Worm (Caenorhabditis elegans): ENCODE results near the gene myrf-2.

myrf-2 gene

ce11 chrX:10147236-10147635, 46.9 kb downstream of the myrf-2 start:
- TF ChIP-seq alr-1 (tag; optimal IDR thresholded peaks at IDR 0.05) (no peak), nhr-129 (tag; optimal IDR thresholded peaks at IDR 0.05) (peak; percentile 8), nhr-25 (tag; optimal IDR thresholded peaks at IDR 0.05) (peak; percentile 21), blmp-1 (tag; optimal IDR thresholded peaks at IDR 0.05; ENCODE audit: insufficient read depth) (peak; percentile 34)

- TF ChIP-seq dmd-4 (tag; optimal IDR thresholded peaks at IDR 0.05): no peak
- peak; percentile 76 for TF ChIP-seq snpc-4 (tag; optimal IDR thresholded peaks at IDR 0.05)
- no peak for TF ChIP-seq nhr-10 (tag; optimal IDR thresholded peaks at IDR 0.05)
- TF ChIP-seq ZK546.5 (tag; optimal IDR thresholded peaks at IDR 0.05): no peak
- TF ChIP-seq lin-39 (tag; optimal IDR thresholded peaks at IDR 0.05): peak; percentile 73
- peak; percentile 6 for TF ChIP-seq ceh-82 (tag; optimal IDR thresholded peaks at IDR 0.05)
- TF ChIP-seq unc-55 (GFP tag; optimal IDR thresholded peaks at IDR 0.05): peak; percentile 92
- peak; percentile 10 for TF ChIP-seq ceh-16 (tag; optimal IDR thresholded peaks at IDR 0.05)
- no peak for TF ChIP-seq elt-3 (tag; optimal IDR thresholded peaks at IDR 0.05)
- peak; percentile 84 for TF ChIP-seq crh-2 (tag; optimal IDR thresholded peaks at IDR 0.05)
- peak; percentile 72 for TF ChIP-seq lin-11 (tag; optimal IDR thresholded peaks at IDR 0.05)
- peak; percentile 37 for TF ChIP-seq fos-1 (tag; optimal IDR thresholded peaks at IDR 0.05)
- TF ChIP-seq lin-13 (GFP tag; optimal IDR thresholded peaks at IDR 0.05): peak; percentile 52
- no peak for TF ChIP-seq gmeb-1 (tag; optimal IDR thresholded peaks at IDR 0.05)
- peak; percentile 50 for TF ChIP-seq unc-39 (tag; optimal IDR thresholded peaks at IDR 0.05)
- no peak for TF ChIP-seq nhr-237 (tag; optimal IDR thresholded peaks at IDR 0.05)
- TF ChIP-seq nhr-12 (tag; optimal IDR thresholded peaks at IDR 0.05): no peak
- TF ChIP-seq sma-9 (GFP tag; optimal IDR thresholded peaks at IDR 0.05): peak; percentile 81
- no peak for TF ChIP-seq sma-9 (tag; optimal IDR thresholded peaks at IDR 0.05)
- TF ChIP-seq unc-62 (GFP tag; optimal IDR thresholded peaks at IDR 0.05): peak; percentile 55
- peak; percentile 93 for TF ChIP-seq F13H6.1 (tag; optimal IDR thresholded peaks at IDR 0.05)
- peak; percentile 28 for TF ChIP-seq ztf-11 (tag; optimal IDR thresholded peaks at IDR 0.05)
- TF ChIP-seq Y55F3AM.14 (GFP tag; optimal IDR thresholded peaks at IDR 0.05): peak; percentile 40
- no peak for TF ChIP-seq nhr-25 (tag; optimal IDR thresholded peaks at IDR 0.05)
- no peak for TF ChIP-seq elt-1 (tag; optimal IDR thresholded peaks at IDR 0.05)
- peak; percentile 65 for TF ChIP-seq sma-3 (GFP tag; optimal IDR thresholded peaks at IDR 0.05)
- TF ChIP-seq R02D3.7 (tag; optimal IDR thresholded peaks at IDR 0.05): no peak
- no peak for TF ChIP-seq mbf-1 (tag; optimal IDR thresholded peaks at IDR 0.05)
- peak; percentile 52 for TF ChIP-seq nhr-21 (tag; optimal IDR thresholded peaks at IDR 0.05)
- TF ChIP-seq nhr-11 (tag; optimal IDR thresholded peaks at IDR 0.05): no peak
- peak; percentile 86 for TF ChIP-seq peb-1 (tag; optimal IDR thresholded peaks at IDR 0.05)
- peak; percentile 70 for TF ChIP-seq sem-4 (tag; optimal IDR thresholded peaks at IDR 0.05)
- TF ChIP-seq ztf-4 (tag; optimal IDR thresholded peaks at IDR 0.05): peak; percentile 38
- peak; percentile 69 for TF ChIP-seq C34F6.9 (tag; optimal IDR thresholded peaks at IDR 0.05)
- peak; percentile 76 for TF ChIP-seq blmp-1 (tag; optimal IDR thresholded peaks at IDR 0.05; ENCODE audit: insufficient read depth)
- TF ChIP-seq alr-1 (tag; optimal IDR thresholded peaks at IDR 0.05): no peak
- peak; percentile 49 to 70 for TF ChIP-seq lsy-2 (tag; optimal IDR thresholded peaks at IDR 0.05)
- peak; percentile 34 for TF ChIP-seq nhr-6 (tag; optimal IDR thresholded peaks at IDR 0.05)
- TF ChIP-seq nhr-129 (tag; optimal IDR thresholded peaks at IDR 0.05): peak; percentile 79
- peak; percentile 81 for TF ChIP-seq mab-5 (tag; optimal IDR thresholded peaks at IDR 0.05)
- no peak for TF ChIP-seq nhr-23 (tag; optimal IDR thresholded peaks at IDR 0.05)
- TF ChIP-seq zag-1 (tag; optimal IDR thresholded peaks at IDR 0.05): peak; percentile 90
- no peak for TF ChIP-seq ztf-1 (GFP tag; conservative IDR thresholded peaks at IDR 0.05)
- TF ChIP-seq nhr-77 (tag; optimal IDR thresholded peaks at IDR 0.05): no peak
- no peak for TF ChIP-seq aly-2 (tag; optimal IDR thresholded peaks at IDR 0.05)
- no peak for TF ChIP-seq ama-1 (optimal IDR thresholded peaks at IDR 0.05)
- peak; percentile 63 to 79 for TF ChIP-seq mdl-1 (tag; optimal IDR thresholded peaks at IDR 0.05)
- peak; percentile 89 for TF ChIP-seq egl-27 (tag; optimal IDR thresholded peaks at IDR 0.05)
- TF ChIP-seq skn-1 (tag; optimal IDR thresholded peaks at IDR 0.05): no peak
Observed at ce11 chrX:10146592-10146991, 47.6 kb downstream of the myrf-2 start, which contains the start of gene unc-115. Gene unc-115, plus strand, starts transcription at chrX:10146892.
